Worm (Caenorhabditis elegans) whole organism, young adult: ENCODE results near the gene mnk-1.
A peak's percentile ranks its signal among the peaks of the same experiment; 100 is the strongest.

Experiments used
- C06A6.2 ChIP-seq: fragments of 200-800 bp; sonication (Bioruptor generic); conservative IDR thresholded peaks from 2 replicates; pipeline ENCODE4 v1.3.6; 2022; ENCODE audit warnings: missing genetic modification characterization, missing compliant biosample characterization
- D2030.7 ChIP-seq: fragments of 200-800 bp; sonication (Bioruptor generic); IDR thresholded peaks from 2 replicates; pipeline ENCODE4 v1.3.6; 2022; ENCODE audit warnings: missing genetic modification reagents, missing genetic modification characterization, missing compliant biosample characterization
- F22D6.2 ChIP-seq: sonication (generic microtip); optimal IDR thresholded peaks from 2 replicates; lab custom pipeline; 2016; ENCODE audit warnings: mild to moderate bottlenecking, missing genetic modification characterization, missing compliant biosample characterization
- F37B4.10 ChIP-seq: fragments of 200-800 bp; sonication (Bioruptor generic); IDR thresholded peaks from 2 replicates; pipeline ENCODE4 v1.3.6; 2022; ENCODE audit warnings: missing genetic modification characterization, missing compliant biosample characterization
- F52B5.7 ChIP-seq: sonication (generic microtip); optimal IDR thresholded peaks from 2 replicates; lab custom pipeline; 2016; ENCODE audit warnings: mild to moderate bottlenecking, missing genetic modification characterization, missing compliant biosample characterization
- F55B11.4 ChIP-seq: sonication (generic microtip); optimal IDR thresholded peaks from 2 replicates; lab custom pipeline; 2016; ENCODE audit warnings: missing compliant biosample characterization, missing genetic modification characterization, borderline replicate concordance; ENCODE audit not compliant: insufficient read depth
- F57C9.4 ChIP-seq: sonication (generic microtip); optimal IDR thresholded peaks from 2 replicates; lab custom pipeline; 2017; ENCODE audit warnings: mild to moderate bottlenecking, missing genetic modification characterization, missing compliant biosample characterization
- K12H6.12 ChIP-seq: fragments of 200-800 bp; sonication (Bioruptor generic); optimal IDR thresholded peaks from 2 replicates; lab custom pipeline; 2018; ENCODE audit warnings: mild to moderate bottlenecking, missing genetic modification characterization, missing compliant biosample characterization
- Y53F4B.3 ChIP-seq: fragments of 200-800 bp; sonication (Bioruptor generic); IDR thresholded peaks from 2 replicates; pipeline ENCODE4 v1.3.6; 2022; ENCODE audit warnings: missing genetic modification reagents, missing genetic modification characterization, missing compliant biosample characterization
- Y53G8AR.9 ChIP-seq: fragments of 200-800 bp; sonication (Bioruptor generic); conservative IDR thresholded peaks from 2 replicates; pipeline ENCODE4 v1.3.6; 2022; ENCODE audit warnings: missing genetic modification reagents, missing genetic modification characterization, missing compliant biosample characterization
- Y56A3A.18 ChIP-seq: fragments of 200-800 bp; sonication (Bioruptor generic); IDR thresholded peaks from 2 replicates; pipeline ENCODE4 v1.3.6; 2022; ENCODE audit warnings: missing genetic modification reagents, missing genetic modification characterization, missing compliant biosample characterization
- Y79H2A.3 ChIP-seq: fragments of 200-800 bp; sonication (Bioruptor generic); conservative IDR thresholded peaks from 2 replicates; pipeline ENCODE4 v1.3.6; 2022; ENCODE audit warnings: missing genetic modification reagents, missing genetic modification characterization, missing compliant biosample characterization
- Y95B8A.8 ChIP-seq: fragments of 200-800 bp; sonication (Bioruptor generic); IDR thresholded peaks from 2 replicates; pipeline ENCODE4 v1.3.6; 2022; ENCODE audit warnings: missing genetic modification reagents, missing genetic modification characterization, missing compliant biosample characterization
- akir-1 ChIP-seq: fragments of 200-800 bp; sonication (Bioruptor generic); optimal IDR thresholded peaks from 2 replicates; lab custom pipeline; 2018; ENCODE audit warnings: mild to moderate bottlenecking, missing genetic modification characterization, moderate library complexity, missing compliant biosample characterization
- ama-1 ChIP-seq, 3 experiments: fragments of 150-350 bp in 1 of 3; sonication (generic microtip) in 2 of 3; optimal IDR thresholded peaks; 2 replicates each; lab custom pipeline; 2014 to 2018; ENCODE audit warnings: missing biosample characterization in 2 of 3, missing genetic modification characterization in 2 of 3, missing genetic modification reagents in 2 of 3
- aptf-3 ChIP-seq: fragments of 200-800 bp; sonication (Bioruptor generic); IDR thresholded peaks from 2 replicates; pipeline ENCODE4 v1.3.6; 2022; ENCODE audit warnings: missing genetic modification characterization, missing compliant biosample characterization
- attf-3 ChIP-seq: fragments of 200-800 bp; sonication (Bioruptor generic); conservative IDR thresholded peaks from 2 replicates; pipeline ENCODE4 v1.3.6; 2022; ENCODE audit warnings: missing genetic modification reagents, missing genetic modification characterization, missing compliant biosample characterization
- bed-1 ChIP-seq: fragments of 200-800 bp; sonication (Bioruptor generic); IDR thresholded peaks from 2 replicates; pipeline ENCODE4 v1.3.6; 2022; ENCODE audit warnings: missing genetic modification reagents, missing genetic modification characterization, missing compliant biosample characterization
- cebp-1 ChIP-seq, 2 experiments: fragments of 200-800 bp in 1 of 2; sonication (Bioruptor generic) in 1 of 2; sonication (generic microtip) in 1 of 2; IDR thresholded peaks in 1 of 2; optimal IDR thresholded peaks in 1 of 2; 2 replicates each; pipeline versions ENCODE4 v1.3.6 to Lab custom; 2017 to 2022; ENCODE audit warnings: missing compliant biosample characterization in 2 of 2, missing genetic modification characterization in 2 of 2, mild to moderate bottlenecking in 1 of 2, missing genetic modification reagents in 1 of 2, moderate library complexity in 1 of 2
- cebp-2 ChIP-seq: fragments of 200-800 bp; sonication (Bioruptor generic); IDR thresholded peaks from 2 replicates; pipeline ENCODE4 v1.3.6; 2022; ENCODE audit warnings: missing genetic modification characterization, missing compliant biosample characterization
- ceh-40 ChIP-seq: fragments of 200-800 bp; sonication (Bioruptor generic); IDR thresholded peaks from 2 replicates; pipeline ENCODE4 v1.3.6; 2022; ENCODE audit warnings: missing genetic modification characterization, missing compliant biosample characterization
- ceh-58 ChIP-seq: fragments of 200-800 bp; sonication (Bioruptor generic); IDR thresholded peaks from 2 replicates; pipeline ENCODE4 v1.3.6; 2022; ENCODE audit warnings: missing genetic modification characterization, missing compliant biosample characterization
- ceh-79 ChIP-seq: sonication (generic microtip); optimal IDR thresholded peaks from 2 replicates; lab custom pipeline; 2017; ENCODE audit warnings: mild to moderate bottlenecking, missing genetic modification characterization, missing compliant biosample characterization
- chd-7 ChIP-seq: sonication (generic microtip); optimal IDR thresholded peaks from 2 replicates; lab custom pipeline; 2016; ENCODE audit warnings: mild to moderate bottlenecking, missing genetic modification characterization, moderate library complexity, missing compliant biosample characterization
- egl-18 ChIP-seq: fragments of 200-800 bp; sonication (Bioruptor generic); IDR thresholded peaks from 2 replicates; pipeline ENCODE4 v1.3.6; 2022; ENCODE audit warnings: missing genetic modification reagents, missing genetic modification characterization, missing compliant biosample characterization
- egl-44 ChIP-seq: fragments of 200-800 bp; sonication (Bioruptor generic); IDR thresholded peaks from 2 replicates; pipeline ENCODE4 v1.3.6; 2022; ENCODE audit warnings: missing genetic modification reagents, missing genetic modification characterization, missing compliant biosample characterization
- egrh-3 ChIP-seq: fragments of 200-800 bp; sonication (Bioruptor generic); IDR thresholded peaks from 2 replicates; pipeline ENCODE4 v1.3.6; 2022; ENCODE audit warnings: missing genetic modification reagents, missing genetic modification characterization, missing compliant biosample characterization
- fkh-3 ChIP-seq: sonication (generic microtip); optimal IDR thresholded peaks from 2 replicates; lab custom pipeline; 2016; ENCODE audit warnings: mild to moderate bottlenecking, missing genetic modification characterization, missing compliant biosample characterization
- gei-17 ChIP-seq: fragments of 200-800 bp; sonication (Bioruptor generic); optimal IDR thresholded peaks from 2 replicates; lab custom pipeline; 2018; ENCODE audit warnings: mild to moderate bottlenecking, missing genetic modification characterization, missing compliant biosample characterization
- hlh-26 ChIP-seq: fragments of 200-800 bp; sonication (Bioruptor generic); conservative IDR thresholded peaks from 2 replicates; pipeline ENCODE4 v1.3.6; 2022; ENCODE audit warnings: missing genetic modification reagents, missing genetic modification characterization, missing compliant biosample characterization
- hmg-1.2 ChIP-seq: fragments of 200-800 bp; sonication (Bioruptor generic); IDR thresholded peaks from 2 replicates; pipeline ENCODE4 v1.3.6; 2022; ENCODE audit warnings: missing genetic modification reagents, missing genetic modification characterization, missing compliant biosample characterization
- lin-35 ChIP-seq, 3 experiments: fragments of 150-350 bp in 2 of 3; sonication (generic microtip) in 1 of 3; optimal IDR thresholded peaks; 2 replicates each; lab custom pipeline; 2014 to 2018; ENCODE audit warnings: missing biosample characterization in 3 of 3, missing genetic modification characterization in 3 of 3, missing genetic modification reagents in 3 of 3
- lir-1 ChIP-seq: fragments of 200-800 bp; sonication (Bioruptor generic); conservative IDR thresholded peaks from 2 replicates; pipeline ENCODE4 v1.3.6; 2022; ENCODE audit warnings: missing genetic modification reagents, missing genetic modification characterization, missing compliant biosample characterization
- lsy-27 ChIP-seq: sonication (generic microtip); optimal IDR thresholded peaks from 2 replicates; lab custom pipeline; 2017; ENCODE audit warnings: missing genetic modification characterization, mild to moderate bottlenecking, missing compliant biosample characterization, antibody characterized with exemption, missing genotype, borderline replicate concordance; ENCODE audit not compliant: insufficient read depth
- madf-3 ChIP-seq: fragments of 200-800 bp; sonication (Bioruptor generic); IDR thresholded peaks from 2 replicates; pipeline ENCODE4 v1.3.6; 2022; ENCODE audit warnings: missing genetic modification reagents, missing genetic modification characterization, missing compliant biosample characterization
- nfya-2 ChIP-seq: fragments of 200-800 bp; sonication (Bioruptor generic); IDR thresholded peaks from 2 replicates; pipeline ENCODE4 v1.3.6; 2022; ENCODE audit warnings: missing genetic modification reagents, missing genetic modification characterization, missing compliant biosample characterization
- nhr-90 ChIP-seq: sonication (generic microtip); optimal IDR thresholded peaks from 2 replicates; lab custom pipeline; 2016; ENCODE audit warnings: missing genotype, mild to moderate bottlenecking, missing genetic modification characterization, missing compliant biosample characterization
- pbrm-1 ChIP-seq: fragments of 200-800 bp; sonication (Bioruptor generic); IDR thresholded peaks from 2 replicates; pipeline ENCODE4 v1.3.6; 2022; ENCODE audit warnings: missing genetic modification reagents, missing genetic modification characterization, missing compliant biosample characterization
- rcor-1 ChIP-seq: fragments of 200-800 bp; sonication (Bioruptor generic); IDR thresholded peaks from 2 replicates; pipeline ENCODE4 v1.3.6; 2022; ENCODE audit warnings: missing genetic modification reagents, missing genetic modification characterization, missing compliant biosample characterization
- rec-8 ChIP-seq, 2 experiments: sonication (generic microtip); optimal IDR thresholded peaks; 2 replicates each; lab custom pipeline; 2016; ENCODE audit warnings: mild to moderate bottlenecking in 2 of 2, missing genetic modification characterization in 2 of 2, missing genetic modification reagents in 2 of 2, missing genotype in 2 of 2, missing biosample characterization in 1 of 2, missing compliant biosample characterization in 1 of 2, moderate library complexity in 1 of 2
- sea-2 ChIP-seq: fragments of 200-800 bp; sonication (Bioruptor generic); IDR thresholded peaks from 2 replicates; pipeline ENCODE4 v1.3.6; 2022; ENCODE audit warnings: missing genetic modification characterization, missing compliant biosample characterization
- snpc-1.1 ChIP-seq: sonication (generic microtip); optimal IDR thresholded peaks from 2 replicates; lab custom pipeline; 2017; ENCODE audit warnings: missing genetic modification characterization, mild to moderate bottlenecking, missing compliant biosample characterization, antibody characterized with exemption, moderate library complexity, missing genotype, missing genetic modification reagents; ENCODE audit not compliant: insufficient read depth
- snpc-4 ChIP-seq, 5 experiments: fragments of 150-350 bp in 1 of 5; sonication (generic microtip) in 4 of 5; optimal IDR thresholded peaks; 2 replicates each; lab custom pipeline; 2014 to 2018; ENCODE audit warnings: missing genetic modification characterization in 5 of 5, missing biosample characterization in 3 of 5, antibody characterized with exemption in 2 of 5, mild to moderate bottlenecking in 2 of 5, missing compliant biosample characterization in 2 of 5, missing genotype in 2 of 5, moderate library complexity in 2 of 5, missing genetic modification reagents in 1 of 5
- tlf-1 ChIP-seq: fragments of 200-800 bp; sonication (Bioruptor generic); optimal IDR thresholded peaks from 2 replicates; lab custom pipeline; 2018; ENCODE audit warnings: mild to moderate bottlenecking, missing genetic modification characterization, missing compliant biosample characterization

mnk-1 gene

ce11 chrII:10543457-10544137 is 11.2 kb downstream of the mnk-1 start:
- TF ChIP-seq nhr-90 (tag; lab: Kevin White, UChicago) (no peak), K12H6.12 (tag; lab: Kevin White, UChicago) (peak; percentile 47), snpc-4 (GFP tag; optimal IDR thresholded peaks at IDR 0.05; lab: Kevin White, UChicago) (no peak), snpc-4 (tag; optimal IDR thresholded peaks at IDR 0.05; lab: Kevin White, UChicago) (peak in 1 of 4 experiments; percentile 2), gei-17 (no peak), Y79H2A.3 (GFP tag; lab: Robert Waterston, UW) (no peak), hlh-26 (0 out of 2 replicates have a peak, but pooled peaks have one; percentile 58), lsy-27 (tag; lab: Kevin White, UChicago) (no peak), fkh-3 (tag; lab: Kevin White, UChicago) (no peak), F37B4.10 (GFP tag; lab: Robert Waterston, UW) (0 out of 2 replicates have a peak, but pooled peaks have one; percentile 60), F57C9.4 (tag; lab: Kevin White, UChicago) (peak; percentile 66), D2030.7 (GFP tag; lab: Robert Waterston, UW) (no peak), cebp-2 (0 out of 2 replicates have a peak, but pooled peaks have one; percentile 73), attf-3 (GFP tag; lab: Robert Waterston, UW) (peak; percentile 39; the same call in 1 of the 2 replicates), lir-1 (no peak), nfya-2 (GFP tag; lab: Robert Waterston, UW) (no peak), hmg-1.2 (GFP tag; lab: Robert Waterston, UW) (peak; percentile 40), lin-35 (GFP tag; optimal IDR thresholded peaks at IDR 0.05; lab: Kevin White, UChicago) (peak in 1 of 3 experiments; percentile 23), aptf-3 (GFP tag; lab: Robert Waterston, UW) (0 out of 2 replicates have a peak, but pooled peaks have one; percentile 4), ama-1 (optimal IDR thresholded peaks at IDR 0.05; lab: Kevin White, UChicago) (peak; percentile 44), ama-1 (GFP tag; optimal IDR thresholded peaks at IDR 0.05; lab: Kevin White, UChicago) (no peak), sea-2 (GFP tag; lab: Robert Waterston, UW) (peak; percentile 54; the same call in 1 of the 2 replicates), F22D6.2 (tag; lab: Kevin White, UChicago) (no peak), C06A6.2 (no peak), Y56A3A.18 (GFP tag; lab: Robert Waterston, UW) (0 out of 2 replicates have a peak, but pooled peaks have one; percentile 11), snpc-1.1 (tag; lab: Kevin White, UChicago) (no peak), Y53F4B.3 (GFP tag; lab: Robert Waterston, UW) (no peak), ceh-40 (GFP tag; lab: Robert Waterston, UW) (no peak), akir-1 (no peak), ceh-79 (tag; lab: Kevin White, UChicago) (no peak), egl-18 (GFP tag; lab: Robert Waterston, UW) (no peak), pbrm-1 (GFP tag; lab: Robert Waterston, UW) (no peak; the same call in 1 of the 2 replicates), tlf-1 (GFP tag; lab: Kevin White, UChicago) (no peak), F52B5.7 (tag; lab: Kevin White, UChicago) (peak; percentile 60), ceh-58 (0 out of 2 replicates have a peak, but pooled peaks have one; percentile 78), rcor-1 (GFP tag; lab: Robert Waterston, UW) (0 out of 2 replicates have a peak, but pooled peaks have one; percentile 19), egrh-3 (GFP tag; lab: Robert Waterston, UW) (no peak), egl-44 (GFP tag; lab: Robert Waterston, UW) (peak; percentile 40; the same call in 1 of the 2 replicates), bed-1 (peak; percentile 14; the same call in 1 of the 2 replicates), Y95B8A.8 (GFP tag; lab: Robert Waterston, UW) (peak; percentile 70), Y53G8AR.9 (GFP tag; lab: Robert Waterston, UW) (no peak), rec-8 (tag; optimal IDR thresholded peaks at IDR 0.05; lab: Kevin White, UChicago) (no peak), cebp-1 (GFP tag; IDR thresholded peaks at IDR 0.05; lab: Robert Waterston, UW) (peak; percentile 65), cebp-1 (tag; optimal IDR thresholded peaks at IDR 0.05; lab: Kevin White, UChicago) (peak; percentile 49), chd-7 (tag; lab: Kevin White, UChicago) (peak; percentile 20), madf-3 (GFP tag; lab: Robert Waterston, UW) (peak; percentile 82; the same call in 1 of the 2 replicates), F55B11.4 (tag; lab: Kevin White, UChicago) (no peak)
